Fruit fly (Drosophila melanogaster) whole organism, embryonic: ENCODE results near the gene CG10011.

ENCODE experiments used
- Adf1 ChIP-seq: fragments of 200-800 bp; sonication (Bioruptor generic); IDR thresholded peaks from 2 replicates; pipeline ENCODE4 v1.3.6; 2022; ENCODE audit warnings: missing biosample characterization, missing genetic modification characterization
- CG10321 ChIP-seq: fragments of 200-800 bp; sonication (Bioruptor generic); IDR thresholded peaks from 2 replicates; pipeline ENCODE4 v1.3.6; 2022; ENCODE audit warnings: missing biosample characterization, missing genetic modification characterization
- CG11504 ChIP-seq: fragments of 200-800 bp; sonication (Bioruptor generic); optimal IDR thresholded peaks from 3 replicates; lab custom pipeline; 2019; ENCODE audit warnings: missing biosample characterization, mild to moderate bottlenecking, missing genetic modification characterization, moderate library complexity
- CG13624 ChIP-seq: fragments of 200-800 bp; sonication (Bioruptor generic); optimal IDR thresholded peaks from 2 replicates; lab custom pipeline; 2016; ENCODE audit warnings: missing biosample characterization, missing genetic modification characterization
- CG15073 ChIP-seq: fragments of 200-800 bp; sonication (Bioruptor generic); optimal IDR thresholded peaks from 2 replicates; lab custom pipeline; 2016; ENCODE audit warnings: missing biosample characterization, missing genetic modification characterization
- CG15269 ChIP-seq: fragments of 200-800 bp; sonication (Bioruptor generic); optimal IDR thresholded peaks from 2 replicates; lab custom pipeline; 2018; ENCODE audit warnings: missing biosample characterization, mild to moderate bottlenecking, missing genetic modification characterization, moderate library complexity
- CG1603 ChIP-seq: fragments of 200-800 bp; sonication (Bioruptor generic); optimal IDR thresholded peaks from 2 replicates; lab custom pipeline; 2019; ENCODE audit warnings: missing biosample characterization, mild to moderate bottlenecking, missing genetic modification characterization, moderate library complexity
- CG17328 ChIP-seq: fragments of 200-800 bp; sonication (Bioruptor generic); IDR thresholded peaks from 2 replicates; pipeline ENCODE4 v1.3.6; 2022; ENCODE audit warnings: missing biosample characterization, missing genetic modification characterization
- CG17912 ChIP-seq: fragments of 200-800 bp; sonication (Bioruptor generic); optimal IDR thresholded peaks from 2 replicates; lab custom pipeline; 2018; ENCODE audit warnings: missing biosample characterization, mild to moderate bottlenecking, missing genetic modification characterization
- CG18262 ChIP-seq: fragments of 200-800 bp; optimal IDR thresholded peaks from 3 replicates; lab custom pipeline; 2019; ENCODE audit warnings: missing biosample characterization, mild to moderate bottlenecking, missing genetic modification characterization, moderate library complexity
- CG2712 ChIP-seq: fragments of 200-800 bp; optimal IDR thresholded peaks from 3 replicates; lab custom pipeline; 2019; ENCODE audit warnings: missing biosample characterization, mild to moderate bottlenecking, missing genetic modification characterization, moderate library complexity
- CG30403 ChIP-seq: fragments of 200-800 bp; sonication (Bioruptor generic); optimal IDR thresholded peaks from 3 replicates; lab custom pipeline; 2016; ENCODE audit warnings: missing biosample characterization, missing genetic modification characterization
- CG3407 ChIP-seq: fragments of 200-800 bp; sonication (Bioruptor generic); optimal IDR thresholded peaks from 2 replicates; lab custom pipeline; 2018; ENCODE audit warnings: missing biosample characterization, mild to moderate bottlenecking, missing genetic modification characterization
- CG34376 ChIP-seq: fragments of 200-800 bp; sonication (Bioruptor generic); optimal IDR thresholded peaks from 2 replicates; lab custom pipeline; 2018; ENCODE audit warnings: missing biosample characterization, mild to moderate bottlenecking, missing genetic modification characterization
- CG7556 ChIP-seq: fragments of 200-800 bp; sonication (Bioruptor generic); optimal IDR thresholded peaks from 2 replicates; lab custom pipeline; 2017; ENCODE audit warnings: missing biosample characterization, mild to moderate bottlenecking, missing genetic modification characterization
- CG7928 ChIP-seq: fragments of 200-800 bp; sonication (Bioruptor generic); optimal IDR thresholded peaks from 2 replicates; lab custom pipeline; 2017; ENCODE audit warnings: missing biosample characterization, mild to moderate bottlenecking, missing genetic modification characterization
- CG8388 ChIP-seq: fragments of 200-800 bp; sonication (Bioruptor generic); optimal IDR thresholded peaks from 2 replicates; lab custom pipeline; 2019; ENCODE audit warnings: missing biosample characterization, mild to moderate bottlenecking, missing genetic modification characterization, moderate library complexity
- CG8478 ChIP-seq: fragments of >200 bp; optimal IDR thresholded peaks from 2 replicates; lab custom pipeline; 2018
- CG8944 ChIP-seq: fragments of 200-800 bp; sonication (Bioruptor generic); optimal IDR thresholded peaks from 3 replicates; lab custom pipeline; 2016; ENCODE audit warnings: missing biosample characterization, missing genetic modification characterization
- HLH3B ChIP-seq: fragments of 200-800 bp; sonication (Bioruptor generic); IDR thresholded peaks from 2 replicates; pipeline ENCODE4 v1.3.6; 2022; ENCODE audit warnings: missing biosample characterization, missing genetic modification characterization
- HLH4C ChIP-seq: fragments of 200-800 bp; sonication (Bioruptor generic); IDR thresholded peaks from 3 replicates; pipeline ENCODE4 v1.3.6; 2022; ENCODE audit warnings: missing biosample characterization, missing genetic modification characterization; ENCODE audit not compliant: partially characterized antibody
- HLH54F ChIP-seq: fragments of 200-800 bp; sonication (Bioruptor generic); optimal IDR thresholded peaks from 3 replicates; lab custom pipeline; 2016; ENCODE audit warnings: missing biosample characterization, missing genetic modification characterization
- HLHmδ ChIP-seq: fragments of 200-800 bp; sonication (Bioruptor generic); optimal IDR thresholded peaks from 2 replicates; lab custom pipeline; 2018; ENCODE audit warnings: missing biosample characterization, mild to moderate bottlenecking, missing genetic modification characterization, moderate library complexity
- Hr51 ChIP-seq, 2 experiments: fragments of 200-800 bp; sonication (Bioruptor generic); optimal IDR thresholded peaks; 2 replicates in 1 of 2; 3 replicates in 1 of 2; lab custom pipeline; 2016 to 2018; ENCODE audit warnings: missing biosample characterization in 2 of 2, missing genetic modification characterization in 2 of 2, mild to moderate bottlenecking in 1 of 2, moderate library complexity in 1 of 2
- Hsf ChIP-seq: fragments of 200-800 bp; sonication (Bioruptor generic); optimal IDR thresholded peaks from 3 replicates; lab custom pipeline; 2016; ENCODE audit warnings: missing biosample characterization, missing genetic modification characterization
- Lim3 ChIP-seq: fragments of 200-800 bp; sonication (Bioruptor generic); IDR thresholded peaks from 2 replicates; pipeline ENCODE4 v1.3.6; 2022; ENCODE audit warnings: missing biosample characterization, missing genetic modification characterization
- MTF-1 ChIP-seq: fragments of 200-800 bp; sonication (Bioruptor generic); optimal IDR thresholded peaks from 2 replicates; lab custom pipeline; 2018; ENCODE audit warnings: missing biosample characterization, mild to moderate bottlenecking, missing genetic modification characterization, borderline replicate concordance
- NK7.1 ChIP-seq: fragments of 200-800 bp; sonication (Bioruptor generic); optimal IDR thresholded peaks from 3 replicates; lab custom pipeline; 2016; ENCODE audit warnings: missing biosample characterization, missing genetic modification characterization
- Oaz ChIP-seq: fragments of 200-800 bp; sonication (Bioruptor generic); IDR thresholded peaks from 2 replicates; pipeline ENCODE4 v1.3.6; 2022; ENCODE audit warnings: missing biosample characterization, missing genetic modification characterization
- Vsx1 ChIP-seq: fragments of 200-800 bp; sonication (Bioruptor generic); optimal IDR thresholded peaks from 2 replicates; lab custom pipeline; 2017; ENCODE audit warnings: missing biosample characterization, mild to moderate bottlenecking, missing genetic modification characterization, missing genetic modification reagents
- ash1 ChIP-seq: fragments of 200-800 bp; sonication (Bioruptor generic); optimal IDR thresholded peaks from 2 replicates; lab custom pipeline; 2018; ENCODE audit warnings: missing biosample characterization, mild to moderate bottlenecking, missing genetic modification characterization
- cas ChIP-seq: fragments of 200-800 bp; sonication (Bioruptor generic); IDR thresholded peaks from 2 replicates; pipeline ENCODE4 v1.3.6; 2022; ENCODE audit warnings: missing biosample characterization, missing genetic modification characterization
- dpn ChIP-seq, 2 experiments: fragments of 200-800 bp; sonication (Bioruptor generic); optimal IDR thresholded peaks; 3 replicates each; lab custom pipeline; 2016; ENCODE audit warnings: missing biosample characterization in 2 of 2, missing genetic modification characterization in 2 of 2
- esg ChIP-seq: fragments of 200-800 bp; sonication (Bioruptor generic); conservative IDR thresholded peaks from 2 replicates; pipeline ENCODE4 v1.3.6; 2022; ENCODE audit warnings: missing biosample characterization, missing genetic modification characterization
- eve ChIP-seq, 2 experiments: fragments of >200 bp; optimal IDR thresholded peaks; 2 replicates each; lab custom pipeline; 2017; ENCODE audit warnings: missing biosample characterization in 2 of 2, missing genetic modification characterization in 2 of 2
- gt ChIP-seq: fragments of 200-800 bp; sonication (Bioruptor generic); IDR thresholded peaks from 2 replicates; pipeline ENCODE4 v1.3.6; 2022; ENCODE audit warnings: missing biosample characterization, missing genetic modification characterization
- ind ChIP-seq: fragments of 200-800 bp; sonication (Bioruptor generic); optimal IDR thresholded peaks from 3 replicates; lab custom pipeline; 2016; ENCODE audit warnings: missing biosample characterization, missing genetic modification characterization
- insv ChIP-seq, 2 experiments: fragments of 200-800 bp; sonication (Bioruptor generic); optimal IDR thresholded peaks; 3 replicates each; lab custom pipeline; 2016 to 2018; ENCODE audit warnings: missing biosample characterization in 2 of 2, missing genetic modification characterization in 2 of 2
- kni ChIP-seq: fragments of 200-800 bp; sonication (Bioruptor generic); optimal IDR thresholded peaks from 3 replicates; lab custom pipeline; 2017; ENCODE audit warnings: mild to moderate bottlenecking, missing biosample characterization, missing genetic modification reagents, missing genetic modification characterization
- lilli ChIP-seq: fragments of 200-800 bp; sonication (Bioruptor generic); optimal IDR thresholded peaks from 3 replicates; lab custom pipeline; 2016; ENCODE audit warnings: missing biosample characterization, missing genetic modification characterization
- nau ChIP-seq: fragments of 200-800 bp; sonication (Bioruptor generic); optimal IDR thresholded peaks from 3 replicates; lab custom pipeline; 2017; ENCODE audit warnings: missing biosample characterization, mild to moderate bottlenecking, missing genetic modification characterization, missing genetic modification reagents
- nerfin-1 ChIP-seq: fragments of 200-800 bp; sonication (Bioruptor generic); optimal IDR thresholded peaks from 3 replicates; lab custom pipeline; 2019; ENCODE audit warnings: missing biosample characterization, mild to moderate bottlenecking, missing genetic modification characterization, moderate library complexity
- odd ChIP-seq: fragments of 200-800 bp; sonication (Bioruptor generic); optimal IDR thresholded peaks from 2 replicates; lab custom pipeline; 2017; ENCODE audit warnings: missing biosample characterization, mild to moderate bottlenecking, missing genetic modification characterization
- onecut ChIP-seq: fragments of 200-800 bp; sonication (Bioruptor generic); IDR thresholded peaks from 2 replicates; pipeline ENCODE4 v1.3.6; 2022; ENCODE audit warnings: missing biosample characterization, missing genetic modification characterization
- p53 ChIP-seq: fragments of 200-800 bp; sonication (Bioruptor generic); optimal IDR thresholded peaks from 2 replicates; lab custom pipeline; 2016; ENCODE audit warnings: missing biosample characterization, missing genetic modification characterization
- pan ChIP-seq, 4 experiments: fragments of >200 bp in 3 of 4; fragments of 200-800 bp in 1 of 4; sonication (Bioruptor generic) in 1 of 4; optimal IDR thresholded peaks in 3 of 4; IDR thresholded peaks in 1 of 4; 2 replicates each; pipeline versions ENCODE4 v1.3.6 to Lab custom; 2017 to 2022; ENCODE audit warnings: missing biosample characterization in 2 of 4, missing genetic modification characterization in 2 of 4, mixed read lengths in 1 of 4
- pb ChIP-seq: fragments of 200-800 bp; sonication (Bioruptor generic); optimal IDR thresholded peaks from 3 replicates; lab custom pipeline; 2016; ENCODE audit warnings: missing biosample characterization, missing genetic modification characterization
- pros ChIP-seq: fragments of 200-800 bp; sonication (Bioruptor generic); optimal IDR thresholded peaks from 3 replicates; lab custom pipeline; 2019; ENCODE audit warnings: missing biosample characterization, mild to moderate bottlenecking, missing genetic modification characterization, moderate library complexity
- seq ChIP-seq: fragments of 200-800 bp; sonication (Bioruptor generic); IDR thresholded peaks from 2 replicates; pipeline ENCODE4 v1.3.6; 2022; ENCODE audit warnings: missing biosample characterization, missing genetic modification characterization
- sima ChIP-seq: fragments of 200-800 bp; sonication (Bioruptor generic); optimal IDR thresholded peaks from 2 replicates; lab custom pipeline; 2016; ENCODE audit warnings: missing biosample characterization, missing genetic modification characterization
- tna ChIP-seq: fragments of 200-800 bp; sonication (Bioruptor generic); IDR thresholded peaks from 2 replicates; pipeline ENCODE4 v1.3.6; 2022; ENCODE audit warnings: missing biosample characterization, missing genetic modification characterization; ENCODE audit not compliant: partially characterized antibody

Gene CG10011

dm6 chr3R:28633746-28634145, 1.2 kb downstream of the CG10011 start (continued):
- TF ChIP-seq dpn (GFP tag; optimal IDR thresholded peaks at IDR 0.05; lab: Kevin White, UChicago): no peak
- no peak for TF ChIP-seq CG3407 (GFP tag; lab: Kevin White, UChicago)
- no peak for TF ChIP-seq CG34376
- no peak for TF ChIP-seq seq (GFP tag; lab: Robert Waterston, UW)
- TF ChIP-seq HLHmδ (GFP tag; lab: Kevin White, UChicago): no peak
- TF ChIP-seq HLH54F: no peak
- TF ChIP-seq p53 (GFP tag; lab: Kevin White, UChicago): no peak
- no peak for TF ChIP-seq insv (GFP tag; optimal IDR thresholded peaks at IDR 0.05; lab: Kevin White, UChicago)
- no peak for TF ChIP-seq CG8388 (GFP tag; lab: Kevin White, UChicago)
- TF ChIP-seq kni (GFP tag; lab: Kevin White, UChicago): no peak
- TF ChIP-seq CG8478 (lab: Kevin White, UChicago): no peak
- no peak for TF ChIP-seq lilli (GFP tag; lab: Kevin White, UChicago)
- no peak for TF ChIP-seq nau
- no peak for TF ChIP-seq nerfin-1
- TF ChIP-seq CG7928 (GFP tag; lab: Kevin White, UChicago): no peak
- TF ChIP-seq CG17328 (GFP tag; lab: Robert Waterston, UW): 0 out of 2 replicates have a peak, but pooled peaks have one; percentile 14
- TF ChIP-seq tna (GFP tag; lab: Robert Waterston, UW): no peak
- no peak for TF ChIP-seq pan (optimal IDR thresholded peaks at IDR 0.05; lab: Kevin White, UChicago)
- peak in 1 of 2 experiments; percentile 19 for TF ChIP-seq pan (GFP tag; optimal IDR thresholded peaks at IDR 0.05 in 1 of 2, IDR thresholded peaks at IDR 0.05 in 1 of 2)
- TF ChIP-seq CG8944: no peak
- TF ChIP-seq Adf1 (GFP tag; lab: Robert Waterston, UW): no peak
- no peak for TF ChIP-seq CG10321 (GFP tag; lab: Robert Waterston, UW)
- TF ChIP-seq HLH3B (GFP tag; lab: Robert Waterston, UW): no peak
- no peak for TF ChIP-seq CG1603 (tag; lab: Kevin White, UChicago)
- TF ChIP-seq onecut (GFP tag; lab: Robert Waterston, UW): no peak
- TF ChIP-seq ind (GFP tag; lab: Kevin White, UChicago): no peak
- no peak for TF ChIP-seq Hsf (GFP tag; lab: Kevin White, UChicago)
- TF ChIP-seq esg (GFP tag; lab: Robert Waterston, UW): 0 out of 2 replicates have a peak, but pooled peaks have one; percentile 18
- no peak for TF ChIP-seq eve (GFP tag; optimal IDR thresholded peaks at IDR 0.05; lab: Kevin White, UChicago)
- no peak for TF ChIP-seq CG2712 (tag; lab: Kevin White, UChicago)
- TF ChIP-seq CG17912 (GFP tag; lab: Kevin White, UChicago): no peak
- TF ChIP-seq sima (GFP tag; lab: Kevin White, UChicago): no peak
- no peak for TF ChIP-seq odd (GFP tag; lab: Kevin White, UChicago)
- TF ChIP-seq MTF-1 (GFP tag; lab: Kevin White, UChicago): no peak
- TF ChIP-seq CG11504 (tag; lab: Kevin White, UChicago): peak; percentile 43
- no peak for TF ChIP-seq HLH4C
- TF ChIP-seq ash1 (GFP tag; lab: Kevin White, UChicago): no peak
- TF ChIP-seq pros (GFP tag; lab: Kevin White, UChicago): no peak
- no peak for TF ChIP-seq Lim3 (GFP tag; lab: Robert Waterston, UW)
- TF ChIP-seq Vsx1 (GFP tag; lab: Kevin White, UChicago): no peak
- no peak for TF ChIP-seq cas (GFP tag; lab: Robert Waterston, UW)
- TF ChIP-seq Hr51 (GFP tag; optimal IDR thresholded peaks at IDR 0.05; lab: Kevin White, UChicago): peak in 1 of 2 experiments; percentile 24
- TF ChIP-seq CG18262 (tag; lab: Kevin White, UChicago): no peak
- no peak for TF ChIP-seq CG30403 (GFP tag; lab: Kevin White, UChicago)
- no peak for TF ChIP-seq NK7.1 (GFP tag; lab: Kevin White, UChicago)
- TF ChIP-seq Oaz (GFP tag; lab: Robert Waterston, UW): no peak
- TF ChIP-seq gt: no peak
- no peak for TF ChIP-seq CG7556
- TF ChIP-seq pb: no peak
- TF ChIP-seq CG15073 (GFP tag; lab: Kevin White, UChicago): no peak
- TF ChIP-seq CG13624 (GFP tag; lab: Kevin White, UChicago): no peak
- peak; percentile 17 for TF ChIP-seq CG15269
